Fruit fly (Drosophila melanogaster): ENCODE results near the gene CG5715.

DNA sequence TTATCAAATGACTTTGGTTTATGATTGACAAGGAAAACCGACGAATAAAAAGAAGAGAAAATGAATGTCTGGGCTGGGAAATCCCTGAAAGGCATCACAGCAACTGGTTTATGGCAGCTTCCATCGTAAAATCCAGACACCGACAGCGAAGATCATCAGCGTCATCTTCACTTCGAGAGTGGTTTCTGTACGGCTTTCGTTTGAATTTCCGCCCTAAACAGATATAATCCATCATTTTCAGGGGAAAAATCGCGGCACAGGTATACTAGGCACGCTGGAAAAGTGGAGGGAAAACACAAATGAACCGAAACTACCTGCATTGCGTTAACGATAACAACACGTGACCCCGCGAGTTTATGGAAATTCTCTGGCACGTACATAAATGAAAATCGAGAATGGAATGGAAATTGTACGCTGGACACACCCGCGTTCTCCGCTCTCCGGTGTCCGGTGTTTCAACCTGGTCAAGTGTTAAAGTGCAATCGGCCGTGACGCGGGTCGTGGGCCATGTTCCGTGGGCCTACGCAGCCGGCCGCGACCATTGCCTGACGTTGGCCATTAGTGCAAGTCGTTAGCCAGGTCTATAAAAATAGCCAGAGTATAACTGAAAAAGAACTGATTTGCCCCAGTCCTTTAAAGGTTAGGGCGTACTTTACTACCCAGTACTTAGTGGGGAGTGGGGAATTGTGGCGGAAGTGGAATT lies 3.4 kb upstream of the CG5715 start:
- TF ChIP-seq Hr78 (GFP tag; optimal IDR thresholded peaks at IDR 0.05) (no peak), Myc (optimal IDR thresholded peaks at IDR 0.05) (no peak), dmrt93B (GFP tag; optimal IDR thresholded peaks at IDR 0.05) (no peak), sv (GFP tag; optimal IDR thresholded peaks at IDR 0.05) (no peak), pan (optimal IDR thresholded peaks at IDR 0.05) (no peak), Vsx2 (GFP tag; optimal IDR thresholded peaks at IDR 0.05; ENCODE audit: partially characterized antibody) (no peak), Dfd (GFP tag; optimal IDR thresholded peaks at IDR 0.05) (no peak), usp (GFP tag; optimal IDR thresholded peaks at IDR 0.05) (no peak), ey (GFP tag; optimal IDR thresholded peaks at IDR 0.05) (no peak), N (GFP tag; optimal IDR thresholded peaks at IDR 0.05) (no peak), HLH106 (tag; optimal IDR thresholded peaks at IDR 0.05) (no peak), foxo (GFP tag; optimal IDR thresholded peaks at IDR 0.05) (no peak), fru (GFP tag; optimal IDR thresholded peaks at IDR 0.05) (no peak), Rel (GFP tag; optimal IDR thresholded peaks at IDR 0.05) (no peak), Rel (tag; optimal IDR thresholded peaks at IDR 0.05) (no peak)

Data from whole organism, wandering third instar larva.